Fruit fly (Drosophila melanogaster): ENCODE data around the gene Pi3K92E.

dm6 chr3R:20600109-20600508, 34.4 kb downstream of the Pi3K92E start:
- TF ChIP-seq lola (GFP tag; optimal IDR thresholded peaks at IDR 0.05) = no peak
- no peak for TF ChIP-seq CG9705 (GFP tag; optimal IDR thresholded peaks at IDR 0.05)
- TF ChIP-seq ey (GFP tag; optimal IDR thresholded peaks at IDR 0.05) = no peak
- TF ChIP-seq sage (GFP tag; optimal IDR thresholded peaks at IDR 0.05) = no peak
- no peak for TF ChIP-seq CG32264 (GFP tag; optimal IDR thresholded peaks at IDR 0.05)
- TF ChIP-seq Hr78 (GFP tag; optimal IDR thresholded peaks at IDR 0.05) = no peak
- TF ChIP-seq woc (GFP tag; optimal IDR thresholded peaks at IDR 0.05) = no peak
- TF ChIP-seq brk (GFP tag; optimal IDR thresholded peaks at IDR 0.05) = no peak
- TF ChIP-seq h (GFP tag; optimal IDR thresholded peaks at IDR 0.05) = no peak
- TF ChIP-seq dsf (GFP tag; optimal IDR thresholded peaks at IDR 0.05; ENCODE audit: borderline replicate concordance) = no peak
- TF ChIP-seq psq (GFP tag; optimal IDR thresholded peaks at IDR 0.05) = no peak
- no peak for TF ChIP-seq rgr (GFP tag; optimal IDR thresholded peaks at IDR 0.05)
- TF ChIP-seq usp (GFP tag; optimal IDR thresholded peaks at IDR 0.05) = no peak
- TF ChIP-seq Rel (GFP tag; optimal IDR thresholded peaks at IDR 0.05) = no peak
- no peak for TF ChIP-seq Rel (tag; optimal IDR thresholded peaks at IDR 0.05)

Measured in whole organism, wandering third instar larva.